Fruit fly (Drosophila melanogaster) S2 (cell line): Measurements from ENCODE around the gene CG6163.

Source experiments
- CG8478 ChIP-seq: fragments of >200 bp; optimal IDR thresholded peaks from 2 replicates; lab custom pipeline; 2018
- CTCF ChIP-seq, 2 experiments: fragments of >200 bp; optimal IDR thresholded peaks; 2 replicates each; lab custom pipeline; 2018

DNA sequence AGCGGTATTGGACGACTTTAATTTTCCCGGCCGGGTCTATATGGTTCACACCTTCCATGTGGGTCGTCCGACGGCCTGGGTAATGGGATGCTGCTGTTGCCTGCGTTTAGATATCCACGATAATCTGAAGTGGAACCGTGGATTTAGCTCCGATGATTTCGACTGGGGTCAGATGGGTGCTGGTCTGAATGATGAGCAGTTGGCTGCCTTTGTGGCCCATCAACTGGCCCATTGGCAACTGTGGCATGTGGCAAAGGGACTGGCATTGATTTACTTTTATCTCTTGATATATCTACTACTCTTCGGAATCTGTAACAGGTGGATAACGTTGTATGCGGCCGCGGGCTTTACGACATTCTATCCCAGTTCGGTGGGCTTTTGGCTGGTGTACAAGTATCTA lies 52.0 kb downstream of the CG6163 start:
- TF ChIP-seq CG8478 (no peak), CTCF (optimal IDR thresholded peaks at IDR 0.05; lab: Kevin White, UChicago) (no peak)
